Worm (Caenorhabditis elegans): ENCODE results near the gene F32G8.3.

DNA sequence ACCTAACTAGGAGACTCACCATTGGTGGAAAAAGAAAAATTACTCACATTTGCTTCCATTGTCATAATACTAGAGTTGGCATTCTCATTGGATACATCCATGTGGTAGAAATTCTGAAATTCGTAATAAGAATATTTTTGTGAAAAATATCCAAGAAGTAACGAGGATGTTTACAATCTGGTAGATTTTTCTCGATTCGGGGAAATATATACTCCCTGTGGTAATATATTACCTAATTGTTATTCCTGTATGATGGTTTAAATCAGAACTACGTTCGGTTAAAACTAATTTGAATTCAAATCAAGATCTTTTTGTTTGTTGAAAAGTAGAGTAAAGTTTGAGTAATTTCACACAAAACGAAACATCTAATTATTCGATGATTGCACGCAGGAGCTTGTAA lies 6.2 kb downstream of the F32G8.3 start, which contains the start of gene srd-34:
- TF ChIP-seq him-1 (tag; optimal IDR thresholded peaks at IDR 0.05), result no peak
- no peak for TF ChIP-seq W03F9.2 (tag; optimal IDR thresholded peaks at IDR 0.05)

All from whole organism, L4/young adult.